Fruit fly (Drosophila melanogaster): ENCODE results near the gene Sbds.

dm6 chr3L:6724511-6724910 is 28.2 kb upstream of the Sbds start:
- TF ChIP-seq ss (GFP tag; optimal IDR thresholded peaks at IDR 0.05): no peak
- no peak for TF ChIP-seq Eip75B (GFP tag; optimal IDR thresholded peaks at IDR 0.05)
- TF ChIP-seq CG3919 (GFP tag; optimal IDR thresholded peaks at IDR 0.05): no peak
- no peak for TF ChIP-seq CG34406 (GFP tag; optimal IDR thresholded peaks at IDR 0.05)
- TF ChIP-seq vri (GFP tag; optimal IDR thresholded peaks at IDR 0.05): no peak
- no peak for TF ChIP-seq Sox15 (GFP tag; optimal IDR thresholded peaks at IDR 0.05)
- TF ChIP-seq Hr39 (GFP tag; optimal IDR thresholded peaks at IDR 0.05): no peak
- no peak for TF ChIP-seq acj6 (GFP tag; optimal IDR thresholded peaks at IDR 0.05)
- no peak for TF ChIP-seq achi (GFP tag; optimal IDR thresholded peaks at IDR 0.05)
- no peak for TF ChIP-seq cyc (GFP tag; optimal IDR thresholded peaks at IDR 0.05)
- no peak for TF ChIP-seq CG7368 (GFP tag; optimal IDR thresholded peaks at IDR 0.05)
